Worm (Caenorhabditis elegans) whole organism, young adult: ENCODE results near the gene Y39B6A.33.

ENCODE experiments used
- B0035.1 ChIP-seq: sonication (generic microtip); optimal IDR thresholded peaks from 2 replicates; lab custom pipeline; 2016; ENCODE audit warnings: missing genetic modification characterization, mild to moderate bottlenecking, missing compliant biosample characterization, missing genotype, missing genetic modification reagents
- F39B2.1 ChIP-seq: fragments of 200-800 bp; sonication (Bioruptor generic); IDR thresholded peaks from 2 replicates; pipeline ENCODE4 v1.3.6; 2022; ENCODE audit warnings: missing genetic modification reagents, missing genetic modification characterization, missing compliant biosample characterization
- F57A8.1 ChIP-seq: fragments of 200-800 bp; sonication (Bioruptor generic); optimal IDR thresholded peaks from 2 replicates; lab custom pipeline; 2018; ENCODE audit warnings: mild to moderate bottlenecking, missing genetic modification characterization, moderate library complexity, missing compliant biosample characterization
- Y53F4B.3 ChIP-seq: fragments of 200-800 bp; sonication (Bioruptor generic); IDR thresholded peaks from 2 replicates; pipeline ENCODE4 v1.3.6; 2022; ENCODE audit warnings: missing genetic modification reagents, missing genetic modification characterization, missing compliant biosample characterization
- Y56A3A.18 ChIP-seq: fragments of 200-800 bp; sonication (Bioruptor generic); IDR thresholded peaks from 2 replicates; pipeline ENCODE4 v1.3.6; 2022; ENCODE audit warnings: missing genetic modification reagents, missing genetic modification characterization, missing compliant biosample characterization
- Y79H2A.3 ChIP-seq: fragments of 200-800 bp; sonication (Bioruptor generic); conservative IDR thresholded peaks from 2 replicates; pipeline ENCODE4 v1.3.6; 2022; ENCODE audit warnings: missing genetic modification reagents, missing genetic modification characterization, missing compliant biosample characterization
- Y95B8A.8 ChIP-seq: fragments of 200-800 bp; sonication (Bioruptor generic); IDR thresholded peaks from 2 replicates; pipeline ENCODE4 v1.3.6; 2022; ENCODE audit warnings: missing genetic modification reagents, missing genetic modification characterization, missing compliant biosample characterization
- akir-1 ChIP-seq: fragments of 200-800 bp; sonication (Bioruptor generic); optimal IDR thresholded peaks from 2 replicates; lab custom pipeline; 2018; ENCODE audit warnings: mild to moderate bottlenecking, missing genetic modification characterization, moderate library complexity, missing compliant biosample characterization
- aptf-2 ChIP-seq: fragments of 200-800 bp; sonication (Bioruptor generic); conservative IDR thresholded peaks from 2 replicates; pipeline ENCODE4 v1.3.6; 2022; ENCODE audit warnings: missing genetic modification reagents, missing genetic modification characterization, missing compliant biosample characterization
- attf-5 ChIP-seq: fragments of 200-800 bp; sonication (Bioruptor generic); optimal IDR thresholded peaks from 2 replicates; lab custom pipeline; 2018; ENCODE audit warnings: mild to moderate bottlenecking, missing genetic modification characterization, missing compliant biosample characterization
- attf-6 ChIP-seq: fragments of 200-800 bp; sonication (Bioruptor generic); IDR thresholded peaks from 2 replicates; pipeline ENCODE4 v1.3.6; 2022; ENCODE audit warnings: missing genetic modification reagents, missing genetic modification characterization, missing compliant biosample characterization
- bed-1 ChIP-seq: fragments of 200-800 bp; sonication (Bioruptor generic); IDR thresholded peaks from 2 replicates; pipeline ENCODE4 v1.3.6; 2022; ENCODE audit warnings: missing genetic modification reagents, missing genetic modification characterization, missing compliant biosample characterization
- bed-2 ChIP-seq: fragments of 200-800 bp; sonication (Bioruptor generic); IDR thresholded peaks from 2 replicates; pipeline ENCODE4 v1.3.6; 2022; ENCODE audit warnings: missing genetic modification reagents, missing genetic modification characterization, missing compliant biosample characterization
- ccch-3 ChIP-seq: fragments of 200-800 bp; sonication (Bioruptor generic); optimal IDR thresholded peaks from 2 replicates; lab custom pipeline; 2018; ENCODE audit warnings: mild to moderate bottlenecking, missing genetic modification characterization, missing compliant biosample characterization
- cebp-2 ChIP-seq: fragments of 200-800 bp; sonication (Bioruptor generic); IDR thresholded peaks from 2 replicates; pipeline ENCODE4 v1.3.6; 2022; ENCODE audit warnings: missing genetic modification characterization, missing compliant biosample characterization
- ceh-58 ChIP-seq: fragments of 200-800 bp; sonication (Bioruptor generic); IDR thresholded peaks from 2 replicates; pipeline ENCODE4 v1.3.6; 2022; ENCODE audit warnings: missing genetic modification characterization, missing compliant biosample characterization
- chd-7 ChIP-seq: sonication (generic microtip); optimal IDR thresholded peaks from 2 replicates; lab custom pipeline; 2016; ENCODE audit warnings: mild to moderate bottlenecking, missing genetic modification characterization, moderate library complexity, missing compliant biosample characterization
- die-1 ChIP-seq: sonication (generic microtip); optimal IDR thresholded peaks from 2 replicates; lab custom pipeline; 2016; ENCODE audit warnings: missing genotype, mild to moderate bottlenecking, missing genetic modification characterization, missing compliant biosample characterization
- dpl-1 ChIP-seq: fragments of 150-350 bp; optimal IDR thresholded peaks from 2 replicates; lab custom pipeline; 2014; ENCODE audit warnings: missing biosample characterization, missing genetic modification reagents, missing genetic modification characterization
- efl-1 ChIP-seq: fragments of 150-350 bp; optimal IDR thresholded peaks from 2 replicates; lab custom pipeline; 2014; ENCODE audit warnings: missing biosample characterization, missing genetic modification reagents, missing genetic modification characterization
- egrh-3 ChIP-seq: fragments of 200-800 bp; sonication (Bioruptor generic); IDR thresholded peaks from 2 replicates; pipeline ENCODE4 v1.3.6; 2022; ENCODE audit warnings: missing genetic modification reagents, missing genetic modification characterization, missing compliant biosample characterization
- hlh-12 ChIP-seq: sonication (generic microtip); optimal IDR thresholded peaks from 2 replicates; lab custom pipeline; 2016; ENCODE audit warnings: missing genetic modification characterization, missing compliant biosample characterization
- hlh-26 ChIP-seq: fragments of 200-800 bp; sonication (Bioruptor generic); conservative IDR thresholded peaks from 2 replicates; pipeline ENCODE4 v1.3.6; 2022; ENCODE audit warnings: missing genetic modification reagents, missing genetic modification characterization, missing compliant biosample characterization
- hmg-20 ChIP-seq: fragments of 200-800 bp; sonication (Bioruptor generic); IDR thresholded peaks from 2 replicates; pipeline ENCODE4 v1.3.6; 2022; ENCODE audit warnings: missing genetic modification reagents, missing genetic modification characterization, missing compliant biosample characterization
- lin-35 ChIP-seq, 3 experiments: fragments of 150-350 bp in 2 of 3; sonication (generic microtip) in 1 of 3; optimal IDR thresholded peaks; 2 replicates each; lab custom pipeline; 2014 to 2018; ENCODE audit warnings: missing biosample characterization in 3 of 3, missing genetic modification characterization in 3 of 3, missing genetic modification reagents in 3 of 3
- lir-1 ChIP-seq: fragments of 200-800 bp; sonication (Bioruptor generic); conservative IDR thresholded peaks from 2 replicates; pipeline ENCODE4 v1.3.6; 2022; ENCODE audit warnings: missing genetic modification reagents, missing genetic modification characterization, missing compliant biosample characterization
- lsy-27 ChIP-seq: sonication (generic microtip); optimal IDR thresholded peaks from 2 replicates; lab custom pipeline; 2017; ENCODE audit warnings: missing genetic modification characterization, mild to moderate bottlenecking, missing compliant biosample characterization, antibody characterized with exemption, missing genotype, borderline replicate concordance; ENCODE audit not compliant: insufficient read depth
- madf-6 ChIP-seq: fragments of 200-800 bp; sonication (Bioruptor generic); IDR thresholded peaks from 2 replicates; pipeline ENCODE4 v1.3.6; 2022; ENCODE audit warnings: missing genetic modification reagents, missing genetic modification characterization, missing compliant biosample characterization
- madf-8 ChIP-seq: fragments of 200-800 bp; sonication (Bioruptor generic); conservative IDR thresholded peaks from 2 replicates; pipeline ENCODE4 v1.3.6; 2022; ENCODE audit warnings: missing genetic modification reagents, missing genetic modification characterization, missing compliant biosample characterization
- nfyb-1 ChIP-seq: fragments of 200-800 bp; sonication (Bioruptor generic); IDR thresholded peaks from 2 replicates; pipeline ENCODE4 v1.3.6; 2022; ENCODE audit warnings: missing genetic modification reagents, missing genetic modification characterization, missing compliant biosample characterization
- nhr-80 ChIP-seq: sonication (generic microtip); optimal IDR thresholded peaks from 2 replicates; lab custom pipeline; 2016; ENCODE audit warnings: missing genetic modification characterization, missing compliant biosample characterization
- rcor-1 ChIP-seq: fragments of 200-800 bp; sonication (Bioruptor generic); IDR thresholded peaks from 2 replicates; pipeline ENCODE4 v1.3.6; 2022; ENCODE audit warnings: missing genetic modification reagents, missing genetic modification characterization, missing compliant biosample characterization
- rec-8 ChIP-seq, 2 experiments: sonication (generic microtip); optimal IDR thresholded peaks; 2 replicates each; lab custom pipeline; 2016; ENCODE audit warnings: mild to moderate bottlenecking in 2 of 2, missing genetic modification characterization in 2 of 2, missing genetic modification reagents in 2 of 2, missing genotype in 2 of 2, missing biosample characterization in 1 of 2, missing compliant biosample characterization in 1 of 2, moderate library complexity in 1 of 2
- repo-1 ChIP-seq: sonication (generic microtip); optimal IDR thresholded peaks from 2 replicates; lab custom pipeline; 2017; ENCODE audit warnings: mild to moderate bottlenecking, missing genetic modification characterization, missing compliant biosample characterization
- snpc-1.3 ChIP-seq: sonication (generic microtip); optimal IDR thresholded peaks from 2 replicates; lab custom pipeline; 2017; ENCODE audit warnings: missing genetic modification characterization, mild to moderate bottlenecking, missing compliant biosample characterization, antibody characterized with exemption, moderate library complexity, missing genotype, missing genetic modification reagents; ENCODE audit not compliant: insufficient read depth
- unc-62 ChIP-seq: fragments of 150-350 bp; optimal IDR thresholded peaks from 2 replicates; lab custom pipeline; 2014; ENCODE audit warnings: missing biosample characterization, missing genetic modification reagents, missing genetic modification characterization
- zim-3 ChIP-seq: sonication (generic microtip); optimal IDR thresholded peaks from 2 replicates; lab custom pipeline; 2017; ENCODE audit warnings: mild to moderate bottlenecking, missing genetic modification characterization, moderate library complexity, missing compliant biosample characterization
- ztf-3 ChIP-seq: fragments of 200-800 bp; sonication (Bioruptor generic); optimal IDR thresholded peaks from 2 replicates; lab custom pipeline; 2018; ENCODE audit warnings: mild to moderate bottlenecking, missing genetic modification characterization, missing compliant biosample characterization

Gene Y39B6A.33

ce11 chrV:18980980-18981529 is 20.7 kb upstream of the Y39B6A.33 start, which contains the start of the genes mrps-35 and sws-1 (continued):
- TF ChIP-seq egrh-3 (GFP tag; lab: Robert Waterston, UW) (peak; percentile 28; the same call in 1 of the 2 replicates), nhr-80 (no peak), rec-8 (tag; optimal IDR thresholded peaks at IDR 0.05; lab: Kevin White, UChicago) (peak; percentile 11 to 71), hlh-12 (tag; lab: Kevin White, UChicago) (no peak), madf-8 (GFP tag; lab: Robert Waterston, UW) (0 out of 2 replicates have a peak, but pooled peaks have one; percentile 33), repo-1 (tag; lab: Kevin White, UChicago) (no peak), nfyb-1 (GFP tag; lab: Robert Waterston, UW) (0 out of 2 replicates have a peak, but pooled peaks have one; percentile 54), B0035.1 (tag; lab: Kevin White, UChicago) (no peak), lsy-27 (tag; lab: Kevin White, UChicago) (no peak), lin-35 (GFP tag; optimal IDR thresholded peaks at IDR 0.05; lab: Kevin White, UChicago) (peak in 2 of 3 experiments; percentile 25 to 72), efl-1 (peak; percentile 60), Y53F4B.3 (GFP tag; lab: Robert Waterston, UW) (no peak), unc-62 (GFP tag; lab: Kevin White, UChicago) (no peak), aptf-2 (GFP tag; lab: Robert Waterston, UW) (peak; percentile 57; the same call in 1 of the 2 replicates), ceh-58 (GFP tag; lab: Robert Waterston, UW) (no peak), lir-1 (GFP tag; lab: Robert Waterston, UW) (peak; percentile 20; the same call in 1 of the 2 replicates), Y79H2A.3 (GFP tag; lab: Robert Waterston, UW) (no peak), Y56A3A.18 (no peak), ccch-3 (GFP tag; lab: Kevin White, UChicago) (no peak), zim-3 (no peak), snpc-1.3 (tag; lab: Kevin White, UChicago) (peak; percentile 25), attf-5 (no peak), ztf-3 (GFP tag; lab: Kevin White, UChicago) (no peak), die-1 (tag; lab: Kevin White, UChicago) (no peak), chd-7 (tag; lab: Kevin White, UChicago) (no peak), hlh-26 (GFP tag; lab: Robert Waterston, UW) (no peak), F39B2.1 (GFP tag; lab: Robert Waterston, UW) (no peak), hmg-20 (GFP tag; lab: Robert Waterston, UW) (no peak), madf-6 (GFP tag; lab: Robert Waterston, UW) (peak; percentile 71), bed-1 (GFP tag; lab: Robert Waterston, UW) (no peak), F57A8.1 (GFP tag; lab: Kevin White, UChicago) (no peak), rcor-1 (GFP tag; lab: Robert Waterston, UW) (peak; percentile 66), cebp-2 (GFP tag; lab: Robert Waterston, UW) (0 out of 2 replicates have a peak, but pooled peaks have one; percentile 49), akir-1 (no peak), dpl-1 (peak; percentile 59), bed-2 (peak; percentile 78; the same call in 1 of the 2 replicates), Y95B8A.8 (GFP tag; lab: Robert Waterston, UW) (0 out of 2 replicates have a peak, but pooled peaks have one; percentile 33), attf-6 (GFP tag; lab: Robert Waterston, UW) (no peak)
